Worm (Caenorhabditis elegans) whole organism, mixed stage, embryonic: ENCODE data around the gene C07G2.5.

Experiments
- M03D4.4 ChIP-seq: sonication (generic microtip); optimal IDR thresholded peaks from 2 replicates; lab custom pipeline; 2017; ENCODE audit warnings: mild to moderate bottlenecking, missing genetic modification characterization, missing compliant biosample characterization
- blmp-1 ChIP-seq: fragments of 150-350 bp; optimal IDR thresholded peaks from 2 replicates; lab custom pipeline; 2014; ENCODE audit warnings: missing biosample characterization, missing genetic modification characterization
- ceh-39 ChIP-seq: fragments of 150-350 bp; optimal IDR thresholded peaks from 2 replicates; lab custom pipeline; 2014; ENCODE audit warnings: missing biosample characterization, missing genetic modification characterization
- ceh-43 ChIP-seq: fragments of 200-800 bp; sonication (Bioruptor generic); optimal IDR thresholded peaks from 2 replicates; lab custom pipeline; 2018; ENCODE audit warnings: mild to moderate bottlenecking, missing genetic modification characterization, moderate library complexity, missing compliant biosample characterization
- ceh-83 ChIP-seq: fragments of 200-800 bp; sonication (Bioruptor generic); optimal IDR thresholded peaks from 2 replicates; lab custom pipeline; 2018; ENCODE audit warnings: mild to moderate bottlenecking, missing genetic modification characterization, missing compliant biosample characterization
- ces-1 ChIP-seq: fragments of 150-350 bp; optimal IDR thresholded peaks from 2 replicates; lab custom pipeline; 2014; ENCODE audit warnings: missing biosample characterization, missing genetic modification reagents, missing genetic modification characterization
- cnd-1 ChIP-seq: fragments of 200-800 bp; sonication (Bioruptor generic); optimal IDR thresholded peaks from 2 replicates; lab custom pipeline; 2018; ENCODE audit warnings: mild to moderate bottlenecking, missing genetic modification characterization, missing compliant biosample characterization
- drap-1 ChIP-seq: fragments of 200-800 bp; sonication (Bioruptor generic); optimal IDR thresholded peaks from 3 replicates; lab custom pipeline; 2018; ENCODE audit warnings: mild to moderate bottlenecking, missing genetic modification characterization, missing compliant biosample characterization
- elt-1 ChIP-seq: sonication (generic microtip); optimal IDR thresholded peaks from 2 replicates; lab custom pipeline; 2017; ENCODE audit warnings: missing genetic modification characterization, mild to moderate bottlenecking, missing compliant biosample characterization, antibody characterized with exemption, moderate library complexity, borderline replicate concordance; ENCODE audit not compliant: insufficient read depth
- flh-1 ChIP-seq: fragments of 200-800 bp; sonication (Bioruptor generic); optimal IDR thresholded peaks from 2 replicates; lab custom pipeline; 2018; ENCODE audit warnings: mild to moderate bottlenecking, missing genetic modification characterization, moderate library complexity, missing compliant biosample characterization
- ham-2 ChIP-seq: fragments of 200-800 bp; sonication (Bioruptor generic); optimal IDR thresholded peaks from 2 replicates; lab custom pipeline; 2018; ENCODE audit warnings: mild to moderate bottlenecking, missing genetic modification characterization, missing compliant biosample characterization
- hlh-1 ChIP-seq: fragments of 150-350 bp; optimal IDR thresholded peaks from 2 replicates; lab custom pipeline; 2014; ENCODE audit warnings: missing biosample characterization, missing genetic modification reagents, missing genetic modification characterization
- lin-13 ChIP-seq: fragments of 150-350 bp; optimal IDR thresholded peaks from 2 replicates; lab custom pipeline; 2014; ENCODE audit warnings: missing biosample characterization, missing genetic modification characterization
- lin-32 ChIP-seq: fragments of 200-800 bp; sonication (Bioruptor generic); optimal IDR thresholded peaks from 2 replicates; lab custom pipeline; 2018; ENCODE audit warnings: mild to moderate bottlenecking, missing genetic modification characterization, missing compliant biosample characterization
- lsy-2 ChIP-seq: fragments of 150-350 bp; optimal IDR thresholded peaks from 2 replicates; lab custom pipeline; 2014; ENCODE audit warnings: missing biosample characterization, missing genetic modification characterization
- mab-5 ChIP-seq: fragments of 150-350 bp; optimal IDR thresholded peaks from 2 replicates; lab custom pipeline; 2014; ENCODE audit warnings: missing biosample characterization, missing genetic modification characterization
- mep-1 ChIP-seq: fragments of 150-350 bp; optimal IDR thresholded peaks from 2 replicates; lab custom pipeline; 2017; ENCODE audit warnings: missing biosample characterization, missing genetic modification reagents, missing genetic modification characterization, inconsistent platforms
- mls-2 ChIP-seq: sonication (generic microtip); optimal IDR thresholded peaks from 2 replicates; lab custom pipeline; 2016; ENCODE audit warnings: mild to moderate bottlenecking, missing genetic modification characterization, moderate library complexity, missing compliant biosample characterization
- nhr-2 ChIP-seq: fragments of 150-350 bp; optimal IDR thresholded peaks from 2 replicates; lab custom pipeline; 2014; ENCODE audit warnings: missing biosample characterization, missing genetic modification characterization
- nhr-28 ChIP-seq: fragments of 150-350 bp; optimal IDR thresholded peaks from 2 replicates; lab custom pipeline; 2014; ENCODE audit warnings: missing biosample characterization, missing genetic modification characterization
- pha-4 ChIP-seq: fragments of 150-350 bp; optimal IDR thresholded peaks from 2 replicates; lab custom pipeline; 2018; ENCODE audit warnings: missing biosample characterization, missing genetic modification reagents, missing genetic modification characterization
- sem-2 ChIP-seq: fragments of 200-800 bp; sonication (Bioruptor generic); optimal IDR thresholded peaks from 2 replicates; lab custom pipeline; 2018; ENCODE audit warnings: mild to moderate bottlenecking, missing genetic modification characterization, missing compliant biosample characterization
- snpc-4 ChIP-seq: fragments of 150-350 bp; optimal IDR thresholded peaks from 2 replicates; lab custom pipeline; 2014; ENCODE audit warnings: missing biosample characterization, missing genetic modification characterization
- sptf-1 ChIP-seq: sonication (generic microtip); optimal IDR thresholded peaks from 2 replicates; lab custom pipeline; 2017; ENCODE audit warnings: mild to moderate bottlenecking, missing genetic modification characterization, moderate library complexity, missing compliant biosample characterization
- tbx-8 ChIP-seq: fragments of 200-800 bp; sonication (Bioruptor generic); optimal IDR thresholded peaks from 2 replicates; lab custom pipeline; 2018; ENCODE audit warnings: mild to moderate bottlenecking, missing genetic modification characterization, moderate library complexity, missing compliant biosample characterization
- unc-120 ChIP-seq: sonication (generic microtip); optimal IDR thresholded peaks from 2 replicates; lab custom pipeline; 2017; ENCODE audit warnings: missing genetic modification characterization, missing compliant biosample characterization; ENCODE audit not compliant: poor library complexity, severe bottlenecking
- unc-39 ChIP-seq: fragments of 150-350 bp; optimal IDR thresholded peaks from 2 replicates; lab custom pipeline; 2014; ENCODE audit warnings: missing biosample characterization, missing genetic modification characterization
- unc-62 ChIP-seq: fragments of 150-350 bp; optimal IDR thresholded peaks from 2 replicates; lab custom pipeline; 2014; ENCODE audit warnings: missing biosample characterization, missing genetic modification reagents, missing genetic modification characterization
- ztf-11 ChIP-seq: fragments of 150-350 bp; optimal IDR thresholded peaks from 2 replicates; lab custom pipeline; 2014; ENCODE audit warnings: missing biosample characterization, missing genetic modification characterization

The C07G2.5 gene

ce11 chrIII:4498938-4499337 lies at the start of gene C07G2.5, which contains the start of gene atf-7:
TSS of gene C07G2.5 (minus strand) at chrIII:4499038.
TSS of gene atf-7 (minus strand) at chrIII:4499045.
- TF ChIP-seq ceh-43 = no peak
- no peak for TF ChIP-seq pha-4 (tag; lab: Kevin White, UChicago)
- TF ChIP-seq blmp-1 (tag; lab: Kevin White, UChicago) = no peak
- TF ChIP-seq lsy-2 = no peak
- no peak for TF ChIP-seq ham-2
- TF ChIP-seq flh-1 (GFP tag; lab: Kevin White, UChicago) = no peak
- no peak for TF ChIP-seq tbx-8 (GFP tag; lab: Kevin White, UChicago)
- no peak for TF ChIP-seq drap-1
- TF ChIP-seq lin-32 (GFP tag; lab: Kevin White, UChicago) = no peak
- no peak for TF ChIP-seq snpc-4 (tag; lab: Kevin White, UChicago)
- no peak for TF ChIP-seq unc-39 (tag; lab: Kevin White, UChicago)
- TF ChIP-seq cnd-1 (tag; lab: Kevin White, UChicago) = no peak
- no peak for TF ChIP-seq sem-2 (GFP tag; lab: Kevin White, UChicago)
- TF ChIP-seq nhr-28 (tag; lab: Kevin White, UChicago) = no peak
- TF ChIP-seq lin-13 = no peak

- TF ChIP-seq unc-39 (tag; lab: Kevin White, UChicago) (no peak), nhr-28 (tag; lab: Kevin White, UChicago) (no peak), M03D4.4 (tag; lab: Kevin White, UChicago) (no peak), drap-1 (no peak), ceh-83 (GFP tag; lab: Kevin White, UChicago) (no peak), nhr-2 (tag; lab: Kevin White, UChicago) (no peak)
Measured at ce11 chrIII:4544959-4545358, 46.1 kb upstream of the C07G2.5 start, which contains the start of gene M88.3. TSS of gene M88.3 (minus strand) at chrIII:4545059.

- TF ChIP-seq mls-2 = peak; percentile 32
- peak; percentile 57 for TF ChIP-seq M03D4.4 (tag; lab: Kevin White, UChicago)
- peak; percentile 26 for TF ChIP-seq mep-1 (tag; lab: Kevin White, UChicago)
- TF ChIP-seq lsy-2 = peak; percentile 47
- peak; percentile 18 for TF ChIP-seq hlh-1
- no peak for TF ChIP-seq drap-1
- TF ChIP-seq blmp-1 (tag; lab: Kevin White, UChicago) = peak; percentile 23
- peak; percentile 58 for TF ChIP-seq sptf-1 (tag; lab: Kevin White, UChicago)
- TF ChIP-seq ceh-83 (GFP tag; lab: Kevin White, UChicago) = no peak
- TF ChIP-seq ces-1 (GFP tag; lab: Kevin White, UChicago) = no peak
- no peak for TF ChIP-seq ztf-11 (tag; lab: Kevin White, UChicago)
- TF ChIP-seq unc-120 = peak; percentile 6
- peak; percentile 16 for TF ChIP-seq mab-5
- peak; percentile 12 for TF ChIP-seq cnd-1 (tag; lab: Kevin White, UChicago)
- peak; percentile 58 for TF ChIP-seq ceh-43
Measured at ce11 chrIII:4542362-4542931, 43.6 kb upstream of the C07G2.5 start, which contains the start of the genes mrps-34 and cisd-3.1. TSS of gene mrps-34 (minus strand) at chrIII:4542452. TSS of gene cisd-3.1 (plus strand) at chrIII:4542881.

- TF ChIP-seq hlh-1 = no peak
Measured at ce11 chrIII:4540604-4541003, 41.8 kb upstream of the C07G2.5 start, which contains the start of gene ugt-62. TSS of gene ugt-62 (minus strand) at chrIII:4540623.

ce11 chrIII:4530968-4531367 lies 32.1 kb upstream of the C07G2.5 start:
- no peak for TF ChIP-seq drap-1
- TF ChIP-seq sem-2 (GFP tag; lab: Kevin White, UChicago) = no peak
- TF ChIP-seq mab-5 = no peak
- TF ChIP-seq ceh-83 (GFP tag; lab: Kevin White, UChicago) = no peak
- no peak for TF ChIP-seq ztf-11 (tag; lab: Kevin White, UChicago)
- TF ChIP-seq ham-2 = no peak

- TF ChIP-seq mls-2 (no peak), elt-1 (no peak), ceh-39 (tag; lab: Kevin White, UChicago) (no peak), cnd-1 (tag; lab: Kevin White, UChicago) (no peak), lsy-2 (no peak), unc-39 (tag; lab: Kevin White, UChicago) (no peak), ces-1 (GFP tag; lab: Kevin White, UChicago) (no peak), unc-62 (GFP tag; lab: Kevin White, UChicago) (no peak), ztf-11 (tag; lab: Kevin White, UChicago) (no peak), sem-2 (GFP tag; lab: Kevin White, UChicago) (no peak), flh-1 (GFP tag; lab: Kevin White, UChicago) (no peak), blmp-1 (tag; lab: Kevin White, UChicago) (no peak), tbx-8 (GFP tag; lab: Kevin White, UChicago) (no peak)
- TF ChIP-seq, all 35 proteins: peak for 0
Measured at ce11 chrIII:4525998-4526397, 27.2 kb upstream of the C07G2.5 start.
